Worm (Caenorhabditis elegans): ENCODE data around the gene C17C3.6.

C17C3.6 gene

ce11 chrII:5577060-5577459, 27.2 kb downstream of the C17C3.6 start (continued):
- no peak for TF ChIP-seq mxl-2 (GFP tag; conservative IDR thresholded peaks at IDR 0.05)
- no peak for TF ChIP-seq nhr-6 (tag; optimal IDR thresholded peaks at IDR 0.05)
- TF ChIP-seq hlh-30 (tag; optimal IDR thresholded peaks at IDR 0.05; ENCODE audit: insufficient read depth), result peak; percentile 52
- TF ChIP-seq ztf-7 (tag; optimal IDR thresholded peaks at IDR 0.05), result peak; percentile 25
- TF ChIP-seq pha-4 (GFP tag; IDR thresholded peaks at IDR 0.05), result peak; percentile 73
- TF ChIP-seq pha-4 (tag; optimal IDR thresholded peaks at IDR 0.05), result no peak
- TF ChIP-seq Y5F2A.4 (GFP tag; optimal IDR thresholded peaks at IDR 0.05), result peak; percentile 34
- no peak for TF ChIP-seq R02D3.7 (tag; optimal IDR thresholded peaks at IDR 0.05)
- peak; percentile 46; the same call in 1 of the 2 replicates for TF ChIP-seq arid-1 (GFP tag; conservative IDR thresholded peaks at IDR 0.05)
- TF ChIP-seq nhr-102 (tag; optimal IDR thresholded peaks at IDR 0.05), result peak; percentile 56
- no peak for TF ChIP-seq daf-12 (tag; optimal IDR thresholded peaks at IDR 0.05)
- TF ChIP-seq ceh-32 (tag; optimal IDR thresholded peaks at IDR 0.05; ENCODE audit: poor library complexity), result no peak
- TF ChIP-seq rbr-2 (tag; optimal IDR thresholded peaks at IDR 0.05), result peak; percentile 60
- TF ChIP-seq spr-3 (GFP tag; optimal IDR thresholded peaks at IDR 0.05), result peak; percentile 40
- TF ChIP-seq nhr-28 (tag; optimal IDR thresholded peaks at IDR 0.05), result peak; percentile 18
- no peak for TF ChIP-seq nhr-10 (tag; optimal IDR thresholded peaks at IDR 0.05)
- peak; percentile 55; the same call in 1 of the 2 replicates for TF ChIP-seq madf-9 (GFP tag; conservative IDR thresholded peaks at IDR 0.05)
- no peak for TF ChIP-seq cey-2 (tag; optimal IDR thresholded peaks at IDR 0.05; ENCODE audit: borderline replicate concordance, insufficient read depth)
- peak; percentile 77 for TF ChIP-seq lim-7 (GFP tag; IDR thresholded peaks at IDR 0.05)
- TF ChIP-seq ceh-20 (GFP tag; IDR thresholded peaks at IDR 0.05), result peak; percentile 46; the same call in 1 of the 2 replicates
- no peak for TF ChIP-seq lsy-2 (tag; optimal IDR thresholded peaks at IDR 0.05)
- peak; percentile 11 for TF ChIP-seq spr-1 (tag; optimal IDR thresholded peaks at IDR 0.05)
- peak; percentile 90 for TF ChIP-seq egl-43 (GFP tag; IDR thresholded peaks at IDR 0.05)
- no peak for TF ChIP-seq zfp-3 (GFP tag; conservative IDR thresholded peaks at IDR 0.05)
- peak in 1 of 2 experiments; percentile 81 for TF ChIP-seq unc-62 (GFP tag; optimal IDR thresholded peaks at IDR 0.05 in 1 of 2)
- no peak for TF ChIP-seq unc-62 (tag; optimal IDR thresholded peaks at IDR 0.05)
- TF ChIP-seq mes-2 (tag; optimal IDR thresholded peaks at IDR 0.05; ENCODE audit: poor library complexity, severe bottlenecking), result peak; percentile 71
- TF ChIP-seq T26A8.4 (GFP tag; IDR thresholded peaks at IDR 0.05), result peak; percentile 50; the same call in 1 of the 2 replicates
- peak; percentile 19 for TF ChIP-seq nhr-77 (tag; optimal IDR thresholded peaks at IDR 0.05)
- TF ChIP-seq dpl-1 (GFP tag; optimal IDR thresholded peaks at IDR 0.05), result no peak
- TF ChIP-seq zfp-2 (tag; optimal IDR thresholded peaks at IDR 0.05), result no peak
- TF ChIP-seq ceh-82 (tag; optimal IDR thresholded peaks at IDR 0.05), result no peak
- TF ChIP-seq ZK337.2 (GFP tag; IDR thresholded peaks at IDR 0.05), result no peak
- TF ChIP-seq nhr-42 (GFP tag; IDR thresholded peaks at IDR 0.05), result 0 out of 2 replicates have a peak, but pooled peaks have one; percentile 44
- no peak for TF ChIP-seq lin-29 (GFP tag; IDR thresholded peaks at IDR 0.05)
- TF ChIP-seq hmg-1.1 (GFP tag; IDR thresholded peaks at IDR 0.05), result peak; percentile 80

DNA sequence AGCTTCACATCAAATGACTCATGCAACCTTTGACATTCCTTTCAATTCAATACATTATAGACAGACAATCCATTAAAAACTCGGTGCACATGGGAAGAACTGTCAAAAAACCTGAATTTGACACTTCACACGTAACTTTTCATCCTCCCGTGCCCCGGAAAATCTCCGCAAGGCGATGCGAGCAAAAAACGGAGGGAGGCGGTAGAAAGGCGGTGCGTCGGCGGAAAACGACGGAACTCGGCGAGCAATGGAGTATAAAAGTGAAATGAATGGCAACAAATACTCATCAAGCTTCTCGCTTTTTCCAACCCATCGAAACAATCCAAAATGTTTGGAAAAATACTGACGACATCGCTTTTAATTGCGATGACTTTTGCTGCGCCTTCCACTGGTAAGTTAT, 28.2 kb downstream of the C17C3.6 start, which contains the start of gene T25E4.1:
Gene T25E4.1, plus strand, starts transcription at position 301 of the 400 bp plus-strand sequence.
- TF ChIP-seq nhr-77 (tag; optimal IDR thresholded peaks at IDR 0.05) (no peak), fos-1 (tag; optimal IDR thresholded peaks at IDR 0.05) (no peak), mxl-2 (GFP tag; conservative IDR thresholded peaks at IDR 0.05) (no peak), zfp-2 (tag; optimal IDR thresholded peaks at IDR 0.05) (no peak), aha-1 (tag) (no peak), dmd-9 (GFP tag; IDR thresholded peaks at IDR 0.05) (no peak), hlh-30 (tag; optimal IDR thresholded peaks at IDR 0.05; ENCODE audit: insufficient read depth) (no peak), egl-27 (tag; optimal IDR thresholded peaks at IDR 0.05) (no peak), lin-29 (GFP tag; IDR thresholded peaks at IDR 0.05) (no peak), attf-4 (tag; optimal IDR thresholded peaks at IDR 0.05) (no peak), nhr-111 (GFP tag; optimal IDR thresholded peaks at IDR 0.05) (no peak), nhr-42 (GFP tag; IDR thresholded peaks at IDR 0.05) (no peak), vab-7 (GFP tag; IDR thresholded peaks at IDR 0.05) (no peak), nhr-48 (tag; optimal IDR thresholded peaks at IDR 0.05) (no peak)

Measured in whole organism, L4 larva.